Fruit fly (Drosophila melanogaster) whole organism, embryonic: ENCODE results near the gene CG12118.

Source experiments
- ATbp ChIP-seq: fragments of 200-800 bp; sonication (Bioruptor generic); optimal IDR thresholded peaks from 2 replicates; lab custom pipeline; 2017; ENCODE audit warnings: missing biosample characterization, mild to moderate bottlenecking, missing genetic modification characterization, missing genetic modification reagents
- Asciz ChIP-seq: fragments of 200-800 bp; sonication (Bioruptor generic); optimal IDR thresholded peaks from 2 replicates; lab custom pipeline; 2017; ENCODE audit warnings: missing biosample characterization, mild to moderate bottlenecking, missing genetic modification characterization, missing genetic modification reagents
- BEAF-32 ChIP-seq: fragments of 200-800 bp; sonication (Bioruptor generic); optimal IDR thresholded peaks from 3 replicates; lab custom pipeline; 2017; ENCODE audit warnings: missing biosample characterization, missing genetic modification characterization, mild to moderate bottlenecking, moderate library complexity, missing genetic modification reagents
- CG11093 ChIP-seq: fragments of 200-800 bp; sonication (Bioruptor generic); IDR thresholded peaks from 3 replicates; pipeline ENCODE4 v1.3.6; 2022; ENCODE audit warnings: missing biosample characterization, missing genetic modification characterization
- CG11696 ChIP-seq: fragments of 200-800 bp; sonication (Bioruptor generic); IDR thresholded peaks from 2 replicates; pipeline ENCODE4 v1.3.6; 2022; ENCODE audit warnings: missing biosample characterization, missing genetic modification characterization
- CG12299 ChIP-seq: fragments of 200-800 bp; sonication (Bioruptor generic); optimal IDR thresholded peaks from 2 replicates; lab custom pipeline; 2018; ENCODE audit warnings: missing biosample characterization, mild to moderate bottlenecking, missing genetic modification characterization
- CG12744 ChIP-seq: fragments of 200-800 bp; sonication (Bioruptor generic); optimal IDR thresholded peaks from 2 replicates; lab custom pipeline; 2016; ENCODE audit warnings: missing biosample characterization, missing genetic modification characterization
- CG13894 ChIP-seq: fragments of 200-800 bp; sonication (Bioruptor generic); optimal IDR thresholded peaks from 3 replicates; lab custom pipeline; 2018; ENCODE audit warnings: missing biosample characterization, mild to moderate bottlenecking, missing genetic modification characterization, moderate library complexity
- CG1529 ChIP-seq: fragments of 200-800 bp; sonication (Bioruptor generic); optimal IDR thresholded peaks from 3 replicates; lab custom pipeline; 2018; ENCODE audit warnings: missing biosample characterization, missing genetic modification characterization
- CG15514 ChIP-seq: fragments of 200-800 bp; sonication (Bioruptor generic); optimal IDR thresholded peaks from 3 replicates; lab custom pipeline; 2017; ENCODE audit warnings: missing biosample characterization, missing genetic modification characterization, mild to moderate bottlenecking, moderate library complexity, missing genetic modification reagents
- CG1832 ChIP-seq: fragments of 200-800 bp; sonication (Bioruptor generic); optimal IDR thresholded peaks from 2 replicates; lab custom pipeline; 2017; ENCODE audit warnings: missing biosample characterization, mild to moderate bottlenecking, missing genetic modification characterization, inconsistent platforms
- CG2129 ChIP-seq: fragments of 200-800 bp; sonication (Bioruptor generic); IDR thresholded peaks from 2 replicates; pipeline ENCODE4 v1.3.6; 2022; ENCODE audit warnings: missing biosample characterization, missing genetic modification characterization; ENCODE audit not compliant: partially characterized antibody
- CG3065 ChIP-seq: fragments of 200-800 bp; sonication (Bioruptor generic); optimal IDR thresholded peaks from 2 replicates; lab custom pipeline; 2016; ENCODE audit warnings: missing biosample characterization, missing genetic modification characterization
- CG31365 ChIP-seq: fragments of 200-800 bp; sonication (Bioruptor generic); optimal IDR thresholded peaks from 2 replicates; lab custom pipeline; 2018; ENCODE audit warnings: missing biosample characterization, mild to moderate bottlenecking, missing genetic modification characterization
- CG32767 ChIP-seq: fragments of 200-800 bp; sonication (Bioruptor generic); IDR thresholded peaks from 2 replicates; pipeline ENCODE4 v1.3.6; 2022; ENCODE audit warnings: missing biosample characterization, missing genetic modification characterization
- CG3407 ChIP-seq: fragments of 200-800 bp; sonication (Bioruptor generic); optimal IDR thresholded peaks from 2 replicates; lab custom pipeline; 2018; ENCODE audit warnings: missing biosample characterization, mild to moderate bottlenecking, missing genetic modification characterization
- CG34422 ChIP-seq: fragments of 200-800 bp; sonication (Bioruptor generic); IDR thresholded peaks from 3 replicates; pipeline ENCODE4 v1.3.6; 2022; ENCODE audit warnings: missing biosample characterization, missing genetic modification characterization
- CG42726 ChIP-seq: fragments of 200-800 bp; sonication (Bioruptor generic); IDR thresholded peaks from 2 replicates; pipeline ENCODE4 v1.3.6; 2022; ENCODE audit warnings: missing biosample characterization, missing genetic modification characterization; ENCODE audit not compliant: partially characterized antibody
- CG4282 ChIP-seq: fragments of 200-800 bp; sonication (Bioruptor generic); optimal IDR thresholded peaks from 2 replicates; lab custom pipeline; 2016; ENCODE audit warnings: missing biosample characterization, missing genetic modification characterization
- CG4424 ChIP-seq: fragments of 200-800 bp; sonication (Bioruptor generic); optimal IDR thresholded peaks from 3 replicates; lab custom pipeline; 2016; ENCODE audit warnings: missing biosample characterization, missing genetic modification characterization
- CG6272 ChIP-seq: fragments of 200-800 bp; sonication (Bioruptor generic); IDR thresholded peaks from 2 replicates; pipeline ENCODE4 v1.3.6; 2022; ENCODE audit warnings: missing biosample characterization, missing genetic modification characterization
- CG7372 ChIP-seq: fragments of 200-800 bp; sonication (Bioruptor generic); IDR thresholded peaks from 2 replicates; pipeline ENCODE4 v1.3.6; 2022; ENCODE audit warnings: missing biosample characterization, missing genetic modification characterization
- CHES-1-like ChIP-seq: fragments of 200-800 bp; sonication (Bioruptor generic); optimal IDR thresholded peaks from 2 replicates; lab custom pipeline; 2016; ENCODE audit warnings: missing biosample characterization, missing genetic modification characterization
- CkIIα-i1 ChIP-seq: fragments of 200-800 bp; sonication (Bioruptor generic); IDR thresholded peaks from 2 replicates; pipeline ENCODE4 v1.3.6; 2022; ENCODE audit warnings: missing biosample characterization, missing genetic modification characterization
- Dip2 ChIP-seq: fragments of 200-800 bp; sonication (Bioruptor generic); IDR thresholded peaks from 2 replicates; pipeline ENCODE4 v1.3.6; 2022; ENCODE audit warnings: missing biosample characterization, missing genetic modification characterization
- Elba2 ChIP-seq: fragments of 200-800 bp; sonication (Bioruptor generic); optimal IDR thresholded peaks from 3 replicates; lab custom pipeline; 2016; ENCODE audit warnings: missing biosample characterization, missing genetic modification characterization
- GATAe ChIP-seq: fragments of 200-800 bp; sonication (Bioruptor generic); conservative IDR thresholded peaks from 2 replicates; pipeline ENCODE4 v1.3.6; 2022; ENCODE audit warnings: missing biosample characterization, missing genetic modification characterization
- Gsc ChIP-seq: fragments of 200-800 bp; sonication (Bioruptor generic); IDR thresholded peaks from 2 replicates; pipeline ENCODE4 v1.3.6; 2022; ENCODE audit warnings: missing biosample characterization, missing genetic modification characterization
- Meics ChIP-seq: fragments of 200-800 bp; sonication (Bioruptor generic); optimal IDR thresholded peaks from 2 replicates; lab custom pipeline; 2017; ENCODE audit warnings: missing biosample characterization, mild to moderate bottlenecking, missing genetic modification characterization
- NfI ChIP-seq: fragments of 200-800 bp; sonication (Bioruptor generic); optimal IDR thresholded peaks from 3 replicates; lab custom pipeline; 2018; ENCODE audit warnings: missing biosample characterization, mild to moderate bottlenecking, missing genetic modification characterization, moderate library complexity
- Poxn ChIP-seq: fragments of 200-800 bp; sonication (Bioruptor generic); IDR thresholded peaks from 2 replicates; pipeline ENCODE4 v1.3.6; 2022; ENCODE audit warnings: missing biosample characterization, missing genetic modification characterization
- Six4 ChIP-seq: fragments of 200-800 bp; sonication (Bioruptor generic); optimal IDR thresholded peaks from 2 replicates; lab custom pipeline; 2016; ENCODE audit warnings: missing biosample characterization, missing genetic modification characterization
- ab ChIP-seq: fragments of 200-800 bp; sonication (Bioruptor generic); optimal IDR thresholded peaks from 2 replicates; lab custom pipeline; 2016; ENCODE audit warnings: missing biosample characterization, missing genetic modification characterization
- ash1 ChIP-seq: fragments of 200-800 bp; sonication (Bioruptor generic); optimal IDR thresholded peaks from 2 replicates; lab custom pipeline; 2018; ENCODE audit warnings: missing biosample characterization, mild to moderate bottlenecking, missing genetic modification characterization
- chif ChIP-seq, 2 experiments: fragments of 200-800 bp; sonication (Bioruptor generic); optimal IDR thresholded peaks; 3 replicates each; lab custom pipeline; 2016; ENCODE audit warnings: missing biosample characterization in 2 of 2, missing genetic modification characterization in 2 of 2
- chn ChIP-seq: fragments of 200-800 bp; sonication (Bioruptor generic); optimal IDR thresholded peaks from 2 replicates; lab custom pipeline; 2016; ENCODE audit warnings: missing biosample characterization, missing genetic modification characterization
- corto ChIP-seq: fragments of 200-800 bp; sonication (Bioruptor generic); optimal IDR thresholded peaks from 2 replicates; lab custom pipeline; 2016; ENCODE audit warnings: missing biosample characterization, mild to moderate bottlenecking, missing genetic modification characterization, moderate library complexity
- cwo ChIP-seq: fragments of 200-800 bp; sonication (Bioruptor generic); optimal IDR thresholded peaks from 3 replicates; lab custom pipeline; 2017; ENCODE audit warnings: missing biosample characterization, missing genetic modification characterization, mild to moderate bottlenecking, moderate library complexity, missing genetic modification reagents
- dmrt99B ChIP-seq: fragments of 200-800 bp; sonication (Bioruptor generic); optimal IDR thresholded peaks from 2 replicates; lab custom pipeline; 2018; ENCODE audit warnings: missing biosample characterization, mild to moderate bottlenecking, missing genetic modification characterization, moderate library complexity
- dysf ChIP-seq: fragments of 200-800 bp; sonication (Bioruptor generic); IDR thresholded peaks from 3 replicates; pipeline ENCODE4 v1.3.6; 2022; ENCODE audit warnings: missing biosample characterization, missing genetic modification characterization
- grau ChIP-seq: fragments of 200-800 bp; optimal IDR thresholded peaks from 3 replicates; lab custom pipeline; 2019; ENCODE audit warnings: missing biosample characterization, mild to moderate bottlenecking, missing genetic modification characterization, moderate library complexity
- ham ChIP-seq: fragments of 200-800 bp; sonication (Bioruptor generic); IDR thresholded peaks from 2 replicates; pipeline ENCODE4 v1.3.6; 2022; ENCODE audit warnings: missing biosample characterization, missing genetic modification characterization
- jumu ChIP-seq: fragments of 200-800 bp; sonication (Bioruptor generic); optimal IDR thresholded peaks from 3 replicates; lab custom pipeline; 2016; ENCODE audit warnings: missing biosample characterization, missing genetic modification characterization
- knrl ChIP-seq: fragments of 200-800 bp; sonication (Bioruptor generic); IDR thresholded peaks from 3 replicates; pipeline ENCODE4 v1.3.6; 2022; ENCODE audit warnings: missing biosample characterization, missing genetic modification characterization; ENCODE audit not compliant: partially characterized antibody
- lbe ChIP-seq: fragments of 200-800 bp; sonication (Bioruptor generic); optimal IDR thresholded peaks from 2 replicates; lab custom pipeline; 2016; ENCODE audit warnings: missing biosample characterization, mild to moderate bottlenecking, missing genetic modification characterization
- lmd ChIP-seq: fragments of 200-800 bp; sonication (Bioruptor generic); IDR thresholded peaks from 2 replicates; pipeline ENCODE4 v1.3.6; 2022; ENCODE audit warnings: missing biosample characterization, missing genetic modification characterization
- nerfin-1 ChIP-seq: fragments of 200-800 bp; sonication (Bioruptor generic); optimal IDR thresholded peaks from 3 replicates; lab custom pipeline; 2019; ENCODE audit warnings: missing biosample characterization, mild to moderate bottlenecking, missing genetic modification characterization, moderate library complexity
- oc ChIP-seq: fragments of 200-800 bp; sonication (Bioruptor generic); optimal IDR thresholded peaks from 2 replicates; lab custom pipeline; 2018; ENCODE audit warnings: missing biosample characterization, mild to moderate bottlenecking, missing genetic modification characterization, moderate library complexity
- pita ChIP-seq: fragments of 200-800 bp; sonication (Bioruptor generic); optimal IDR thresholded peaks from 2 replicates; lab custom pipeline; 2017; ENCODE audit warnings: missing biosample characterization, mild to moderate bottlenecking, missing genetic modification characterization
- ro ChIP-seq: fragments of 200-800 bp; sonication (Bioruptor generic); IDR thresholded peaks from 2 replicates; pipeline ENCODE4 v1.3.6; 2022; ENCODE audit warnings: missing biosample characterization, missing genetic modification characterization
- sug ChIP-seq: fragments of 200-800 bp; optimal IDR thresholded peaks from 2 replicates; lab custom pipeline; 2019; ENCODE audit warnings: missing biosample characterization, mild to moderate bottlenecking, missing genetic modification characterization, moderate library complexity
- unpg ChIP-seq: fragments of 200-800 bp; sonication (Bioruptor generic); optimal IDR thresholded peaks from 3 replicates; lab custom pipeline; 2018; ENCODE audit warnings: missing biosample characterization, mild to moderate bottlenecking, missing genetic modification characterization, moderate library complexity

The CG12118 gene

DNA sequence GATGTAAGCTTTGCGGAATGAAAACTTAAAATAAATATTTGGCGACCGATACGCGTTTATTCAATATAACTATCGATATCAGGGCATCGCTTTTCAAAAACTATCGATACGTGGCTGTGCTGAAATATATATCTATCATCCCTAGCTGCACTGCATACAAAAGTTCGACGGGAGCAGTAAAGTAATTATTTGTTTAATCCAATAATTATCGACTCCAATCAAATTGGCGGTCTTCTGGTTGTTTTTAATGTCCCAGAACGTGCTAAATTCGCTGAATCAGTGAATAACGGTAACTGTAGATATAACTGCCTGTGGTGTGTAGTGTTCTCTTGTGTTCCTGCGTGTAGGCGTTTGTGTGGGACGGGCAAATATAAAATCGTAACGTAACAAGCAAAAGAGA, 33.1 kb downstream of the CG12118 start, which contains the start of gene mei-P26 (continued):
- TF ChIP-seq CG15514 (GFP tag; lab: Kevin White, UChicago) (peak; percentile 21), BEAF-32 (peak; percentile 78), CG1832 (GFP tag; lab: Kevin White, UChicago) (no peak), CG12299 (tag; lab: Kevin White, UChicago) (no peak), lbe (GFP tag; lab: Kevin White, UChicago) (no peak), CG12744 (no peak), Dip2 (GFP tag; lab: Robert Waterston, UW) (no peak), CG31365 (no peak), CG4282 (no peak), cwo (GFP tag; lab: Kevin White, UChicago) (no peak), corto (no peak), CG32767 (GFP tag; lab: Robert Waterston, UW) (no peak; the same call in 1 of the 2 replicates), CG4424 (GFP tag; lab: Kevin White, UChicago) (no peak), sug (tag; lab: Kevin White, UChicago) (no peak), CG11696 (no peak), NfI (no peak), jumu (GFP tag; lab: Kevin White, UChicago) (no peak), Asciz (GFP tag; lab: Kevin White, UChicago) (no peak), dysf (GFP tag; lab: Robert Waterston, UW) (no peak), Gsc (GFP tag; lab: Robert Waterston, UW) (no peak), chn (GFP tag; lab: Kevin White, UChicago) (no peak), chif (GFP tag; optimal IDR thresholded peaks at IDR 0.05; lab: Kevin White, UChicago) (no peak), CG34422 (GFP tag; lab: Robert Waterston, UW) (no peak), Six4 (GFP tag; lab: Kevin White, UChicago) (no peak), knrl (GFP tag; lab: Robert Waterston, UW) (peak; percentile 83), ro (no peak), CG3407 (GFP tag; lab: Kevin White, UChicago) (no peak), lmd (GFP tag; lab: Robert Waterston, UW) (no peak), dmrt99B (tag; lab: Kevin White, UChicago) (no peak), CG7372 (GFP tag; lab: Robert Waterston, UW) (no peak), CG13894 (tag; lab: Kevin White, UChicago) (peak; percentile 38), CHES-1-like (GFP tag; lab: Kevin White, UChicago) (no peak), ab (GFP tag; lab: Kevin White, UChicago) (no peak), CG11093 (no peak), pita (GFP tag; lab: Kevin White, UChicago) (no peak), grau (no peak), Poxn (GFP tag; lab: Robert Waterston, UW) (no peak), GATAe (GFP tag; lab: Robert Waterston, UW) (no peak), Elba2 (GFP tag; lab: Kevin White, UChicago) (no peak), Meics (GFP tag; lab: Kevin White, UChicago) (no peak), CG6272 (no peak), ATbp (no peak), nerfin-1 (tag; lab: Kevin White, UChicago) (no peak), CG3065 (no peak), oc (tag; lab: Kevin White, UChicago) (no peak), CG42726 (GFP tag; lab: Robert Waterston, UW) (peak; percentile 82; the same call in 1 of the 2 replicates), ash1 (GFP tag; lab: Kevin White, UChicago) (no peak), ham (no peak), unpg (no peak), CG2129 (GFP tag; lab: Robert Waterston, UW) (peak; percentile 65), CG1529 (GFP tag; lab: Kevin White, UChicago) (no peak), CkIIα-i1 (GFP tag; lab: Robert Waterston, UW) (no peak)
